Fruit fly (Drosophila melanogaster) whole organism, prepupa: Measurements from ENCODE around the gene CG4318.

Source experiments
- Blimp-1 ChIP-seq: fragments of 200-800 bp; sonication (Bioruptor generic); optimal IDR thresholded peaks from 3 replicates; lab custom pipeline; 2017; ENCODE audit warnings: missing biosample characterization, missing genetic modification characterization, mild to moderate bottlenecking, moderate library complexity, missing genetic modification reagents
- CG11294 ChIP-seq: fragments of 200-800 bp; sonication (Bioruptor generic); IDR thresholded peaks from 2 replicates; pipeline ENCODE4 v1.3.6; 2022; ENCODE audit warnings: missing biosample characterization, missing genetic modification characterization
- CG11762 ChIP-seq: fragments of 200-800 bp; sonication (Bioruptor generic); optimal IDR thresholded peaks from 3 replicates; lab custom pipeline; 2016; ENCODE audit warnings: missing biosample characterization, missing genetic modification characterization; ENCODE audit not compliant: insufficient read depth
- CG11902 ChIP-seq: fragments of 200-800 bp; sonication (Bioruptor generic); optimal IDR thresholded peaks from 3 replicates; lab custom pipeline; 2016; ENCODE audit warnings: missing biosample characterization, missing genetic modification characterization
- CG15336 ChIP-seq: fragments of 200-800 bp; sonication (Bioruptor generic); IDR thresholded peaks from 2 replicates; pipeline ENCODE4 v1.3.6; 2022; ENCODE audit warnings: missing biosample characterization, missing genetic modification characterization
- CG1621 ChIP-seq: fragments of 200-800 bp; sonication (Bioruptor generic); optimal IDR thresholded peaks from 3 replicates; lab custom pipeline; 2018; ENCODE audit warnings: missing biosample characterization, mild to moderate bottlenecking, missing genetic modification characterization
- CG16779 ChIP-seq: fragments of 200-800 bp; sonication (Bioruptor generic); optimal IDR thresholded peaks from 3 replicates; lab custom pipeline; 2017; ENCODE audit warnings: missing biosample characterization, mild to moderate bottlenecking, missing genetic modification characterization
- CG3032 ChIP-seq: fragments of 200-800 bp; optimal IDR thresholded peaks from 2 replicates; lab custom pipeline; 2019; ENCODE audit warnings: missing biosample characterization, mild to moderate bottlenecking, missing genetic modification characterization, moderate library complexity
- CG32006 ChIP-seq: fragments of 200-800 bp; sonication (Bioruptor generic); optimal IDR thresholded peaks from 3 replicates; lab custom pipeline; 2017; ENCODE audit warnings: missing biosample characterization, mild to moderate bottlenecking, missing genetic modification characterization
- CG34406 ChIP-seq: fragments of 200-800 bp; sonication (Bioruptor generic); optimal IDR thresholded peaks from 3 replicates; lab custom pipeline; 2016; ENCODE audit warnings: missing biosample characterization, missing genetic modification characterization
- CG3919 ChIP-seq: fragments of 200-800 bp; sonication (Bioruptor generic); optimal IDR thresholded peaks from 3 replicates; lab custom pipeline; 2016; ENCODE audit warnings: missing biosample characterization, missing genetic modification characterization
- CG4318 ChIP-seq: fragments of 200-800 bp; sonication (Bioruptor generic); optimal IDR thresholded peaks from 3 replicates; lab custom pipeline; 2017; ENCODE audit warnings: missing biosample characterization, mild to moderate bottlenecking, missing genetic modification characterization
- CG6163 ChIP-seq: fragments of 200-800 bp; sonication (Bioruptor generic); IDR thresholded peaks from 3 replicates; pipeline ENCODE4 v1.3.6; 2022; ENCODE audit warnings: missing biosample characterization, missing genetic modification characterization
- CG6276 ChIP-seq: fragments of 200-800 bp; sonication (Bioruptor generic); optimal IDR thresholded peaks from 2 replicates; lab custom pipeline; 2017; ENCODE audit warnings: missing biosample characterization, mild to moderate bottlenecking, missing genetic modification characterization
- CG6792 ChIP-seq: fragments of 200-800 bp; sonication (Bioruptor generic); optimal IDR thresholded peaks from 3 replicates; lab custom pipeline; 2016; ENCODE audit warnings: missing biosample characterization, missing genetic modification characterization
- CG6808 ChIP-seq: fragments of 200-800 bp; sonication (Bioruptor generic); optimal IDR thresholded peaks from 3 replicates; lab custom pipeline; 2017; ENCODE audit warnings: missing biosample characterization, missing genetic modification characterization, mild to moderate bottlenecking, moderate library complexity, missing genetic modification reagents
- CG6854 ChIP-seq: fragments of 200-800 bp; sonication (Bioruptor generic); optimal IDR thresholded peaks from 2 replicates; lab custom pipeline; 2017; ENCODE audit warnings: missing biosample characterization, mild to moderate bottlenecking, missing genetic modification characterization
- CG7368 ChIP-seq: fragments of 200-800 bp; sonication (Bioruptor generic); optimal IDR thresholded peaks from 3 replicates; lab custom pipeline; 2016; ENCODE audit warnings: missing biosample characterization, missing genetic modification characterization
- CG8119 ChIP-seq: fragments of 200-800 bp; sonication (Bioruptor generic); IDR thresholded peaks from 3 replicates; pipeline ENCODE4 v1.3.6; 2022; ENCODE audit warnings: missing biosample characterization, missing genetic modification characterization
- CG9139 ChIP-seq: fragments of 200-800 bp; sonication (Bioruptor generic); optimal IDR thresholded peaks from 3 replicates; lab custom pipeline; 2017; ENCODE audit warnings: missing biosample characterization, mild to moderate bottlenecking, missing genetic modification characterization
- Eip78C ChIP-seq: fragments of 200-800 bp; sonication (Bioruptor generic); peaks from one replicate; lab custom pipeline; 2016; ENCODE audit warnings: missing biosample characterization, missing genetic modification characterization
- Ets21C ChIP-seq: fragments of 200-800 bp; sonication (Bioruptor generic); optimal IDR thresholded peaks from 3 replicates; lab custom pipeline; 2016; ENCODE audit warnings: missing biosample characterization, missing genetic modification characterization
- Ets96B ChIP-seq: fragments of 200-800 bp; optimal IDR thresholded peaks from 2 replicates; lab custom pipeline; 2019; ENCODE audit warnings: missing biosample characterization, mild to moderate bottlenecking, missing genetic modification characterization, moderate library complexity
- Hr39 ChIP-seq: fragments of 200-800 bp; sonication (Bioruptor generic); optimal IDR thresholded peaks from 2 replicates; lab custom pipeline; 2016; ENCODE audit warnings: missing biosample characterization, missing genetic modification characterization
- Lpt ChIP-seq: fragments of 200-800 bp; sonication (Bioruptor generic); optimal IDR thresholded peaks from 3 replicates; lab custom pipeline; 2016; ENCODE audit warnings: missing biosample characterization, missing genetic modification characterization
- Met ChIP-seq: fragments of 200-800 bp; sonication (Bioruptor generic); optimal IDR thresholded peaks from 3 replicates; lab custom pipeline; 2016; ENCODE audit warnings: missing biosample characterization, missing genetic modification characterization
- Smox ChIP-seq: fragments of 200-800 bp; sonication (Bioruptor generic); optimal IDR thresholded peaks from 3 replicates; lab custom pipeline; 2016; ENCODE audit warnings: missing biosample characterization, missing genetic modification characterization
- Sox102F ChIP-seq: fragments of 200-800 bp; sonication (Bioruptor generic); optimal IDR thresholded peaks from 2 replicates; lab custom pipeline; 2016; ENCODE audit warnings: missing biosample characterization, mild to moderate bottlenecking, missing genetic modification characterization
- Sox14 ChIP-seq: fragments of 200-800 bp; sonication (Bioruptor generic); optimal IDR thresholded peaks from 3 replicates; lab custom pipeline; 2016; ENCODE audit warnings: missing biosample characterization, missing genetic modification characterization
- acj6 ChIP-seq: fragments of 200-800 bp; sonication (Bioruptor generic); optimal IDR thresholded peaks from 3 replicates; lab custom pipeline; 2016; ENCODE audit warnings: missing biosample characterization, missing genetic modification characterization
- cyc ChIP-seq: fragments of 200-800 bp; sonication (Bioruptor generic); optimal IDR thresholded peaks from 3 replicates; lab custom pipeline; 2016; ENCODE audit warnings: missing biosample characterization, missing genetic modification characterization
- dac ChIP-seq: fragments of 200-800 bp; sonication (Bioruptor generic); optimal IDR thresholded peaks from 2 replicates; lab custom pipeline; 2017; ENCODE audit warnings: missing biosample characterization, mild to moderate bottlenecking, missing genetic modification characterization
- dsx ChIP-seq: fragments of 200-800 bp; optimal IDR thresholded peaks from 3 replicates; lab custom pipeline; 2019; ENCODE audit warnings: missing biosample characterization, mild to moderate bottlenecking, missing genetic modification characterization, moderate library complexity; ENCODE audit not compliant: poor library complexity, severe bottlenecking
- eg ChIP-seq: fragments of 200-800 bp; sonication (Bioruptor generic); IDR thresholded peaks from 3 replicates; pipeline ENCODE4 v1.3.6; 2022; ENCODE audit warnings: missing biosample characterization, missing genetic modification characterization
- fd59A ChIP-seq: fragments of 200-800 bp; sonication (Bioruptor generic); optimal IDR thresholded peaks from 2 replicates; lab custom pipeline; 2017; ENCODE audit warnings: missing biosample characterization, mild to moderate bottlenecking, missing genetic modification characterization, missing genetic modification reagents
- fd85E ChIP-seq: fragments of 200-800 bp; sonication (Bioruptor generic); optimal IDR thresholded peaks from 3 replicates; lab custom pipeline; 2016; ENCODE audit warnings: missing biosample characterization, missing genetic modification characterization
- fkh ChIP-seq: fragments of 200-800 bp; sonication (Bioruptor generic); optimal IDR thresholded peaks from 3 replicates; lab custom pipeline; 2017; ENCODE audit warnings: missing biosample characterization, mild to moderate bottlenecking, missing genetic modification characterization, moderate library complexity
- pdm3 ChIP-seq: fragments of 200-800 bp; sonication (Bioruptor generic); optimal IDR thresholded peaks from 3 replicates; lab custom pipeline; 2016; ENCODE audit warnings: missing biosample characterization, missing genetic modification characterization
- salr ChIP-seq, 2 experiments: fragments of 200-800 bp; sonication (Bioruptor generic); optimal IDR thresholded peaks; 3 replicates each; lab custom pipeline; 2016 to 2018; ENCODE audit warnings: missing biosample characterization in 2 of 2, missing genetic modification characterization in 2 of 2, mild to moderate bottlenecking in 1 of 2
- ss ChIP-seq, 2 experiments: fragments of 200-800 bp; sonication (Bioruptor generic); optimal IDR thresholded peaks; 2 replicates in 1 of 2; 3 replicates in 1 of 2; lab custom pipeline; 2017 to 2018; ENCODE audit warnings: mild to moderate bottlenecking in 2 of 2, missing biosample characterization in 2 of 2, missing genetic modification characterization in 2 of 2, moderate library complexity in 1 of 2
- svp ChIP-seq: fragments of 200-800 bp; sonication (Bioruptor generic); peaks from one replicate; lab custom pipeline; 2016; ENCODE audit warnings: missing biosample characterization, missing genetic modification characterization
- topi ChIP-seq: fragments of 200-800 bp; sonication (Bioruptor generic); optimal IDR thresholded peaks from 3 replicates; lab custom pipeline; 2016; ENCODE audit warnings: missing biosample characterization, missing genetic modification characterization
- vri ChIP-seq: fragments of 200-800 bp; sonication (Bioruptor generic); optimal IDR thresholded peaks from 3 replicates; lab custom pipeline; 2016; ENCODE audit warnings: missing biosample characterization, mild to moderate bottlenecking, missing genetic modification characterization

CG4318 gene

dm6 chrX:13159481-13159880 lies 4.8 kb upstream of the CG4318 start, which contains the start of the genes Bap60 and CG12096 (continued):
- TF ChIP-seq vri (GFP tag; lab: Kevin White, UChicago) = no peak
- no peak for TF ChIP-seq svp
- peak; percentile 79 for TF ChIP-seq cyc (GFP tag; lab: Kevin White, UChicago)
- no peak for TF ChIP-seq Met (GFP tag; lab: Kevin White, UChicago)
- TF ChIP-seq Blimp-1 (GFP tag; lab: Kevin White, UChicago) = no peak
- TF ChIP-seq CG3919 (GFP tag; lab: Kevin White, UChicago) = no peak
- peak; percentile 69 for TF ChIP-seq CG6792 (GFP tag; lab: Kevin White, UChicago)
- no peak for TF ChIP-seq CG9139 (GFP tag; lab: Kevin White, UChicago)
- TF ChIP-seq salr (GFP tag; optimal IDR thresholded peaks at IDR 0.05; lab: Kevin White, UChicago) = peak in 1 of 2 experiments; percentile 43
- peak; percentile 73 for TF ChIP-seq Ets21C
- TF ChIP-seq CG32006 (GFP tag; lab: Kevin White, UChicago) = peak; percentile 75
- TF ChIP-seq Ets96B (tag; lab: Kevin White, UChicago) = peak; percentile 58
- TF ChIP-seq CG15336 (GFP tag; lab: Robert Waterston, UW) = no peak
- TF ChIP-seq CG3032 (tag; lab: Kevin White, UChicago) = peak; percentile 81
- no peak for TF ChIP-seq CG6854
- TF ChIP-seq CG4318 (GFP tag; lab: Kevin White, UChicago) = no peak
- TF ChIP-seq CG11902 (GFP tag; lab: Kevin White, UChicago) = peak; percentile 58
- peak; percentile 25 for TF ChIP-seq Lpt
- no peak for TF ChIP-seq CG11762 (GFP tag; lab: Kevin White, UChicago)
- peak; percentile 63 for TF ChIP-seq acj6 (GFP tag; lab: Kevin White, UChicago)
- TF ChIP-seq CG34406 (GFP tag; lab: Kevin White, UChicago) = peak; percentile 58
- no peak for TF ChIP-seq fkh (GFP tag; lab: Kevin White, UChicago)
- TF ChIP-seq ss (GFP tag; optimal IDR thresholded peaks at IDR 0.05; lab: Kevin White, UChicago) = no peak

dm6 chrX:13149083-13149482 lies 5.6 kb downstream of the CG4318 start:
- no peak for TF ChIP-seq pdm3
- TF ChIP-seq eg (GFP tag; lab: Robert Waterston, UW) = peak; percentile 62
- peak in 1 of 2 experiments; percentile 56 for TF ChIP-seq ss (GFP tag; optimal IDR thresholded peaks at IDR 0.05; lab: Kevin White, UChicago)
- peak; percentile 19 for TF ChIP-seq Lpt
- no peak; the same call in 2 of the 3 replicates for TF ChIP-seq CG8119 (GFP tag; lab: Robert Waterston, UW)
- TF ChIP-seq CG6276 (GFP tag; lab: Kevin White, UChicago) = peak; percentile 38

DNA sequence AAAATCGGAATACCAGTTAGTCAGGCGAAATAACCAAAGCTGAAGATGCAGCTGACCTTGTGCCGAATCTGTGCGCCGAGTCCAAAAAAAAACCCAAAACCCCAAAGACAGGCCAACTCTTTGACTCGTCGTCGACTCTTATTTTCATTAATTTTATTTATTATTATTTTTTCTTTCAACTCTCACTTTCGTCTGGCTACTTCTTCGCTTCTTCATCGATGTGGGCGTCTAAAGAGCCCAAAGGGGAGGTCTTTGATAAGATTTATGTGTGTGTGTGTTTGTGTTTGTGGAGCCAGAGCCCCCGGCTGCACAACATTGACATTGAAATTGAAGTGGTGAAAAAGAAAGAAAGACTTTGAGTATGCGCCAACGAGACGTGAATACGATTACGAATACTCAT lies 8.9 kb downstream of the CG4318 start:
- TF ChIP-seq Blimp-1 (GFP tag; lab: Kevin White, UChicago) (peak; percentile 74), CG6792 (GFP tag; lab: Kevin White, UChicago) (no peak), Hr39 (no peak)

- peak; percentile 64 for TF ChIP-seq Smox
- peak; percentile 57 for TF ChIP-seq topi (GFP tag; lab: Kevin White, UChicago)
- peak; percentile 16 for TF ChIP-seq Blimp-1 (GFP tag; lab: Kevin White, UChicago)
- TF ChIP-seq fkh (GFP tag; lab: Kevin White, UChicago) = no peak
- peak; percentile 7 for TF ChIP-seq CG6854
- peak; percentile 64 for TF ChIP-seq dac (GFP tag; lab: Kevin White, UChicago)
- peak; percentile 73 for TF ChIP-seq CG7368
- TF ChIP-seq CG9139 (GFP tag; lab: Kevin White, UChicago) = peak; percentile 58
- peak; percentile 91 for TF ChIP-seq CG6163
- peak; percentile 61 for TF ChIP-seq fd59A (GFP tag; lab: Kevin White, UChicago)
- peak; percentile 61 for TF ChIP-seq CG1621 (tag; lab: Kevin White, UChicago)
- peak; percentile 78 for TF ChIP-seq Lpt
- TF ChIP-seq cyc (GFP tag; lab: Kevin White, UChicago) = peak; percentile 37
- TF ChIP-seq Hr39 = peak; percentile 46
- TF ChIP-seq svp = peak; percentile 81
- peak; percentile 76 for TF ChIP-seq dsx
- peak; percentile 92 for TF ChIP-seq CG15336 (GFP tag; lab: Robert Waterston, UW)
- TF ChIP-seq CG16779 (tag; lab: Kevin White, UChicago) = peak; percentile 60
- peak; percentile 95 for TF ChIP-seq Eip78C (GFP tag; lab: Kevin White, UChicago)
- TF ChIP-seq fd85E (GFP tag; lab: Kevin White, UChicago) = no peak
- TF ChIP-seq ss (GFP tag; optimal IDR thresholded peaks at IDR 0.05; lab: Kevin White, UChicago) = peak; percentile 81 to 89
- TF ChIP-seq acj6 (GFP tag; lab: Kevin White, UChicago) = peak; percentile 76
- TF ChIP-seq Ets96B (tag; lab: Kevin White, UChicago) = peak; percentile 46
- peak; percentile 49; the same call in 1 of the 2 replicates for TF ChIP-seq CG11294 (GFP tag; lab: Robert Waterston, UW)
- TF ChIP-seq Sox102F (GFP tag; lab: Kevin White, UChicago) = peak; percentile 63
- TF ChIP-seq Sox14 (GFP tag; lab: Kevin White, UChicago) = peak; percentile 45
- TF ChIP-seq CG6808 = peak; percentile 69
- peak; percentile 87 for TF ChIP-seq CG6276 (GFP tag; lab: Kevin White, UChicago)
- TF ChIP-seq CG3919 (GFP tag; lab: Kevin White, UChicago) = peak; percentile 82
These were observed 11.6 kb downstream of the CG4318 start for dm6 chrX:13143100-13143499.
